Worm (Caenorhabditis elegans) whole organism, L4 larva: ENCODE results near the gene R08E5.4.
A peak's percentile ranks its signal among the peaks of the same experiment; 100 is the strongest.

ENCODE experiments used
- F37D6.2 ChIP-seq: sonication (generic microtip); optimal IDR thresholded peaks from 2 replicates; lab custom pipeline; 2016; ENCODE audit warnings: mild to moderate bottlenecking, missing genetic modification characterization, missing compliant biosample characterization
- F44E2.7 ChIP-seq: fragments of 200-800 bp; sonication (Bioruptor generic); IDR thresholded peaks from 2 replicates; pipeline ENCODE4 v2.1.2; 2022; ENCODE audit warnings: missing genetic modification characterization, missing compliant biosample characterization
- T26A8.4 ChIP-seq: fragments of 200-800 bp; sonication (Bioruptor generic); IDR thresholded peaks from 2 replicates; pipeline ENCODE4 v1.3.6; 2022; ENCODE audit warnings: missing genetic modification characterization, missing compliant biosample characterization
- Y48G9A.11 ChIP-seq: fragments of 200-800 bp; sonication (Bioruptor generic); IDR thresholded peaks from 2 replicates; pipeline ENCODE4 v1.3.6; 2022; ENCODE audit warnings: missing genetic modification reagents, missing genetic modification characterization, missing compliant biosample characterization
- ZK337.2 ChIP-seq: fragments of 200-800 bp; sonication (Bioruptor generic); IDR thresholded peaks from 2 replicates; pipeline ENCODE4 v1.3.6; 2022; ENCODE audit warnings: missing genetic modification reagents, missing genetic modification characterization, missing compliant biosample characterization
- ZK546.5 ChIP-seq, 2 experiments: sonication (generic microtip); optimal IDR thresholded peaks; 2 replicates each; lab custom pipeline; 2017; ENCODE audit warnings: missing biosample characterization in 2 of 2, missing genetic modification characterization in 2 of 2
- aha-1 ChIP-seq: fragments of 150-350 bp; peaks from one replicate; lab custom pipeline; 2014; ENCODE audit warnings: missing biosample characterization, missing genetic modification characterization
- arid-1 ChIP-seq: fragments of 200-800 bp; sonication (Bioruptor generic); conservative IDR thresholded peaks from 2 replicates; pipeline ENCODE4 v1.3.6; 2022; ENCODE audit warnings: missing genetic modification reagents, missing genetic modification characterization, missing compliant biosample characterization
- attf-4 ChIP-seq: sonication (generic microtip); optimal IDR thresholded peaks from 3 replicates; lab custom pipeline; 2017; ENCODE audit warnings: missing biosample characterization, missing genetic modification characterization
- ceh-20 ChIP-seq: fragments of 200-800 bp; sonication (Bioruptor generic); IDR thresholded peaks from 2 replicates; pipeline ENCODE4 v1.3.6; 2022; ENCODE audit warnings: missing genetic modification reagents, missing genetic modification characterization, missing compliant biosample characterization
- ceh-28 ChIP-seq: fragments of 150-350 bp; optimal IDR thresholded peaks from 2 replicates; lab custom pipeline; 2014; ENCODE audit warnings: missing biosample characterization, missing genetic modification reagents, missing genetic modification characterization
- ceh-44 ChIP-seq: fragments of 200-800 bp; sonication (Bioruptor generic); IDR thresholded peaks from 2 replicates; pipeline ENCODE4 v1.3.6; 2022; ENCODE audit warnings: missing genetic modification reagents, missing genetic modification characterization, missing compliant biosample characterization
- daf-16 ChIP-seq, 3 experiments: sonication (generic microtip); optimal IDR thresholded peaks; 2 replicates each; lab custom pipeline; 2016 to 2017; ENCODE audit warnings: missing genetic modification characterization in 3 of 3, missing genetic modification reagents in 3 of 3, mild to moderate bottlenecking in 2 of 3, missing compliant biosample characterization in 2 of 3, missing biosample characterization in 1 of 3, moderate library complexity in 1 of 3
- dmd-6 ChIP-seq: fragments of 200-800 bp; sonication (Bioruptor generic); IDR thresholded peaks from 2 replicates; pipeline ENCODE4 v1.3.6; 2022; ENCODE audit warnings: missing genetic modification reagents, missing genetic modification characterization, missing compliant biosample characterization
- dmd-9 ChIP-seq: fragments of 200-800 bp; sonication (Bioruptor generic); IDR thresholded peaks from 2 replicates; pipeline ENCODE4 v1.3.6; 2022; ENCODE audit warnings: missing genetic modification reagents, missing genetic modification characterization, missing compliant biosample characterization
- dpl-1 ChIP-seq: fragments of 150-350 bp; optimal IDR thresholded peaks from 2 replicates; lab custom pipeline; 2014; ENCODE audit warnings: missing biosample characterization, missing genetic modification reagents, missing genetic modification characterization
- egl-43 ChIP-seq: fragments of 200-800 bp; sonication (Bioruptor generic); IDR thresholded peaks from 2 replicates; pipeline ENCODE4 v1.3.6; 2022; ENCODE audit warnings: missing genetic modification reagents, missing genetic modification characterization, missing compliant biosample characterization
- fkh-10 ChIP-seq: fragments of 150-350 bp; optimal IDR thresholded peaks from 2 replicates; lab custom pipeline; 2014; ENCODE audit warnings: missing biosample characterization, missing genetic modification reagents, missing genetic modification characterization
- gei-8 ChIP-seq: fragments of 200-800 bp; sonication (Bioruptor generic); optimal IDR thresholded peaks from 2 replicates; lab custom pipeline; 2018; ENCODE audit warnings: mild to moderate bottlenecking, missing genetic modification characterization, missing compliant biosample characterization
- hif-1 ChIP-seq, 2 experiments: sonication (generic microtip); optimal IDR thresholded peaks; 2 replicates each; lab custom pipeline; 2016 to 2017; ENCODE audit warnings: missing compliant biosample characterization in 2 of 2, missing genetic modification characterization in 2 of 2, missing genetic modification reagents in 2 of 2, missing genotype in 2 of 2, mild to moderate bottlenecking in 1 of 2
- hlh-11 ChIP-seq: fragments of 200-800 bp; sonication (Bioruptor generic); optimal IDR thresholded peaks from 2 replicates; lab custom pipeline; 2018; ENCODE audit warnings: mild to moderate bottlenecking, missing genetic modification characterization, missing compliant biosample characterization
- hmg-1.1 ChIP-seq: fragments of 200-800 bp; sonication (Bioruptor generic); IDR thresholded peaks from 2 replicates; pipeline ENCODE4 v1.3.6; 2022; ENCODE audit warnings: missing genetic modification reagents, missing genetic modification characterization, missing compliant biosample characterization
- lin-29 ChIP-seq: fragments of 200-800 bp; sonication (Bioruptor generic); IDR thresholded peaks from 2 replicates; pipeline ENCODE4 v1.3.6; 2022; ENCODE audit warnings: missing genetic modification reagents, missing genetic modification characterization, missing compliant biosample characterization
- lin-38 ChIP-seq: fragments of 200-800 bp; sonication (Bioruptor generic); IDR thresholded peaks from 2 replicates; pipeline ENCODE4 v1.3.6; 2022; ENCODE audit warnings: missing genetic modification reagents, missing genetic modification characterization, missing compliant biosample characterization
- lsy-2 ChIP-seq, 2 experiments: fragments of 150-350 bp in 1 of 2; sonication (generic microtip) in 1 of 2; optimal IDR thresholded peaks; 2 replicates each; lab custom pipeline; 2014 to 2017; ENCODE audit warnings: missing biosample characterization in 2 of 2, missing genetic modification characterization in 2 of 2
- madf-9 ChIP-seq: fragments of 200-800 bp; sonication (Bioruptor generic); conservative IDR thresholded peaks from 2 replicates; pipeline ENCODE4 v1.3.6; 2022; ENCODE audit warnings: missing genetic modification reagents, missing genetic modification characterization, missing compliant biosample characterization
- mep-1 ChIP-seq: fragments of 150-350 bp; sonication (generic microtip); optimal IDR thresholded peaks from 3 replicates; lab custom pipeline; 2014; ENCODE audit warnings: missing biosample characterization, missing genetic modification characterization
- mes-2 ChIP-seq: sonication (generic microtip); optimal IDR thresholded peaks from 2 replicates; lab custom pipeline; 2016; ENCODE audit warnings: missing genotype, mild to moderate bottlenecking, missing genetic modification characterization, missing compliant biosample characterization; ENCODE audit not compliant: poor library complexity, severe bottlenecking
- mxl-3 ChIP-seq: fragments of 200-800 bp; sonication (Bioruptor generic); optimal IDR thresholded peaks from 2 replicates; lab custom pipeline; 2018; ENCODE audit warnings: mild to moderate bottlenecking, missing genetic modification characterization, missing compliant biosample characterization
- nhr-25 ChIP-seq: sonication (generic microtip); optimal IDR thresholded peaks from 2 replicates; lab custom pipeline; 2017; ENCODE audit warnings: missing genetic modification characterization, mild to moderate bottlenecking, missing compliant biosample characterization, antibody characterized with exemption, moderate library complexity, borderline replicate concordance; ENCODE audit not compliant: insufficient read depth
- nhr-28 ChIP-seq: fragments of 150-350 bp; optimal IDR thresholded peaks from 2 replicates; lab custom pipeline; 2014; ENCODE audit warnings: missing biosample characterization, missing genetic modification characterization
- nhr-41 ChIP-seq: fragments of 200-800 bp; sonication (Bioruptor generic); IDR thresholded peaks from 2 replicates; pipeline ENCODE4 v1.3.6; 2022; ENCODE audit warnings: missing genetic modification reagents, missing genetic modification characterization, missing compliant biosample characterization
- nhr-42 ChIP-seq: fragments of 200-800 bp; sonication (Bioruptor generic); IDR thresholded peaks from 2 replicates; pipeline ENCODE4 v1.3.6; 2022; ENCODE audit warnings: missing genetic modification characterization, missing compliant biosample characterization
- nhr-48 ChIP-seq: sonication (generic microtip); optimal IDR thresholded peaks from 2 replicates; lab custom pipeline; 2016; ENCODE audit warnings: mild to moderate bottlenecking, missing genetic modification characterization, missing compliant biosample characterization
- php-3 ChIP-seq: fragments of 200-800 bp; sonication (Bioruptor generic); IDR thresholded peaks from 2 replicates; pipeline ENCODE4 v1.3.6; 2022; ENCODE audit warnings: missing genetic modification reagents, missing genetic modification characterization, missing compliant biosample characterization
- pqm-1 ChIP-seq: sonication (generic microtip); optimal IDR thresholded peaks from 2 replicates; lab custom pipeline; 2017; ENCODE audit warnings: missing biosample characterization, missing genetic modification characterization
- rbr-2 ChIP-seq: sonication (generic microtip); optimal IDR thresholded peaks from 2 replicates; lab custom pipeline; 2016; ENCODE audit warnings: missing genotype, missing genetic modification characterization, missing compliant biosample characterization
- set-16 ChIP-seq: fragments of 200-800 bp; sonication (Bioruptor generic); IDR thresholded peaks from 2 replicates; pipeline ENCODE4 v1.3.6; 2022; ENCODE audit warnings: missing genetic modification reagents, missing genetic modification characterization, missing compliant biosample characterization
- spr-1 ChIP-seq: sonication (generic microtip); optimal IDR thresholded peaks from 2 replicates; lab custom pipeline; 2016; ENCODE audit warnings: mild to moderate bottlenecking, missing genetic modification characterization, missing compliant biosample characterization
- spr-3 ChIP-seq: fragments of 200-800 bp; sonication (Bioruptor generic); optimal IDR thresholded peaks from 2 replicates; lab custom pipeline; 2018; ENCODE audit warnings: mild to moderate bottlenecking, missing genetic modification characterization, missing compliant biosample characterization
- tag-97 ChIP-seq: fragments of 200-800 bp; sonication (Bioruptor generic); IDR thresholded peaks from 2 replicates; pipeline ENCODE4 v1.3.6; 2022; ENCODE audit warnings: missing genetic modification characterization, missing compliant biosample characterization
- tra-1 ChIP-seq: fragments of 200-800 bp; sonication (Bioruptor generic); IDR thresholded peaks from 2 replicates; pipeline ENCODE4 v1.3.6; 2022; ENCODE audit warnings: missing genetic modification reagents, missing genetic modification characterization, missing compliant biosample characterization
- unc-130 ChIP-seq: sonication (generic microtip); optimal IDR thresholded peaks from 2 replicates; lab custom pipeline; 2016; ENCODE audit warnings: missing genetic modification reagents, missing genetic modification characterization, missing compliant biosample characterization
- unc-39 ChIP-seq: sonication (generic microtip); optimal IDR thresholded peaks from 2 replicates; lab custom pipeline; 2017; ENCODE audit warnings: missing biosample characterization, missing genetic modification characterization
- unc-62 ChIP-seq, 3 experiments: fragments of 150-350 bp in 1 of 3; sonication (generic microtip); optimal IDR thresholded peaks in 2 of 3; peaks in 1 of 3; 1 replicate in 1 of 3; 2 replicates in 2 of 3; lab custom pipeline; 2014 to 2017; ENCODE audit warnings: missing biosample characterization in 3 of 3, missing genetic modification characterization in 3 of 3, missing genetic modification reagents in 3 of 3, missing genotype in 1 of 3
- zag-1 ChIP-seq: fragments of 150-350 bp; optimal IDR thresholded peaks from 2 replicates; lab custom pipeline; 2014; ENCODE audit warnings: missing biosample characterization, missing genetic modification characterization
- zfp-3 ChIP-seq: fragments of 200-800 bp; sonication (Bioruptor generic); conservative IDR thresholded peaks from 2 replicates; pipeline ENCODE4 v1.3.6; 2022; ENCODE audit warnings: missing genetic modification reagents, missing genetic modification characterization, missing compliant biosample characterization
- ztf-11 ChIP-seq: fragments of 150-350 bp; optimal IDR thresholded peaks from 2 replicates; lab custom pipeline; 2014; ENCODE audit warnings: missing biosample characterization, missing genetic modification characterization
- ztf-7 ChIP-seq: fragments of 150-350 bp; optimal IDR thresholded peaks from 2 replicates; lab custom pipeline; 2014; ENCODE audit warnings: missing biosample characterization, missing genetic modification characterization

Gene R08E5.4

DNA sequence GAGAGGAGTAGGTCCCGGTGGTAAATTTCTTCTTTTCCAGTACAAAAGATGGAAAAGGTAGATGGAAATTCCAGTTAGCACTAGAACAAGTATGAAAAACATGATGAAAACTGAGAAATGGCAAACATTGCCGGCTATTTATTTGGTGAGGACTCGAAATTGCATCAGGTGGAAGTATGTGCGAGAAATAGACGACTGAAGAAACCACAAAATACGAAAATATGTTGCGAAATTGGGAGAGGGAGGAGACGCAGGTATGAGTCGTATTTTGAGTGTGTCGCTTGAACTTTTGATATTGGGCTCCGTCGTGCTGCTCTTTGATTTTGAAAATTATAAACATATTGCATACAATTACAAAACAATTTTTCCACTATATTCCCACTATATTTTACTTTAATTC is 35.0 kb downstream of the R08E5.4 start, which contains the start of gene cyp-33C8 (continued):
- TF ChIP-seq ceh-28 (no peak), unc-39 (tag; lab: Kevin White, UChicago) (no peak), mes-2 (tag; lab: Kevin White, UChicago) (peak; percentile 23), unc-130 (GFP tag; lab: Kevin White, UChicago) (no peak), nhr-48 (no peak), dmd-9 (GFP tag; lab: Robert Waterston, UW) (no peak), hmg-1.1 (no peak), nhr-41 (no peak), daf-16 (GFP tag; optimal IDR thresholded peaks at IDR 0.05; lab: Kevin White, UChicago) (no peak), daf-16 (tag; optimal IDR thresholded peaks at IDR 0.05; lab: Kevin White, UChicago) (peak; percentile 70), tag-97 (no peak), nhr-25 (tag; lab: Kevin White, UChicago) (no peak), rbr-2 (tag; lab: Kevin White, UChicago) (no peak), T26A8.4 (GFP tag; lab: Robert Waterston, UW) (no peak), hlh-11 (tag; lab: Kevin White, UChicago) (peak; percentile 31), F37D6.2 (tag; lab: Kevin White, UChicago) (no peak), nhr-42 (GFP tag; lab: Robert Waterston, UW) (no peak), lsy-2 (tag; optimal IDR thresholded peaks at IDR 0.05; lab: Kevin White, UChicago) (no peak), zag-1 (tag; lab: Kevin White, UChicago) (no peak), set-16 (no peak), ZK337.2 (GFP tag; lab: Robert Waterston, UW) (no peak), dmd-6 (GFP tag; lab: Robert Waterston, UW) (peak; percentile 49), ceh-20 (no peak), F44E2.7 (GFP tag; lab: Robert Waterston, UW) (no peak), hif-1 (tag; optimal IDR thresholded peaks at IDR 0.05; lab: Kevin White, UChicago) (peak in 1 of 2 experiments; percentile 46), dpl-1 (GFP tag; lab: Kevin White, UChicago) (peak; percentile 16), ceh-44 (GFP tag; lab: Robert Waterston, UW) (no peak), pqm-1 (tag; lab: Kevin White, UChicago) (peak; percentile 8), php-3 (GFP tag; lab: Robert Waterston, UW) (no peak), egl-43 (GFP tag; lab: Robert Waterston, UW) (no peak), mxl-3 (GFP tag; lab: Kevin White, UChicago) (no peak), fkh-10 (GFP tag; lab: Kevin White, UChicago) (no peak), tra-1 (GFP tag; lab: Robert Waterston, UW) (no peak), mep-1 (no peak), attf-4 (tag; lab: Kevin White, UChicago) (no peak), arid-1 (GFP tag; lab: Robert Waterston, UW) (no peak), gei-8 (GFP tag; lab: Kevin White, UChicago) (no peak), madf-9 (GFP tag; lab: Robert Waterston, UW) (no peak), zfp-3 (GFP tag; lab: Robert Waterston, UW) (no peak), Y48G9A.11 (no peak), ztf-11 (tag; lab: Kevin White, UChicago) (no peak)

DNA sequence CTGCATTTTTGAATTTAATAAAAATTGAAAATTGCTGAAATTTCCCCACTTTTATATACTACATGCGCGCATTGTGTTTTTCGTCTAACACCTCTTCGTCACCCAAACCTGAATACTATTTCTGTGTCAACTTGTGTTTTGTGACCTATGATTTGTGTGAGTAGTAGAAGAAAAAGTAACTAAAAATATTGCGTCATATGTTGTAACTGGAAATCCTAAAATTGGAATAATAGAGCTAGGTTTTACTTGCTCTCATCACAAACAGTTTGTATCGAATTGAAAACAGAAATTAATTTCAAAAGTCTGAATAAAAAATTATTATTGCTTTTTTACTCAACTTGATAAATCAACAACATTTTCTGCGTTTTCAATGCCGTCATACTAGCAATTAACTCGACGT is 37.1 kb downstream of the R08E5.4 start, which contains the start of gene R08F11.4:
Gene R08F11.4 (minus strand): TSS at position 29 of the 400 bp plus-strand sequence.
- TF ChIP-seq set-16, result no peak
- no peak for TF ChIP-seq spr-3
- no peak for TF ChIP-seq php-3 (GFP tag; lab: Robert Waterston, UW)
- peak; percentile 48 for TF ChIP-seq pqm-1 (tag; lab: Kevin White, UChicago)
- TF ChIP-seq tag-97, result no peak
- peak in 1 of 2 experiments; percentile 54 for TF ChIP-seq unc-62 (GFP tag; optimal IDR thresholded peaks at IDR 0.05 in 1 of 2; lab: Kevin White, UChicago)
- TF ChIP-seq unc-62 (tag; optimal IDR thresholded peaks at IDR 0.05; lab: Kevin White, UChicago), result no peak
- no peak for TF ChIP-seq fkh-10 (GFP tag; lab: Kevin White, UChicago)
- no peak for TF ChIP-seq ZK546.5 (tag; optimal IDR thresholded peaks at IDR 0.05; lab: Kevin White, UChicago)
- peak; percentile 81 for TF ChIP-seq nhr-28 (tag; lab: Kevin White, UChicago)
- TF ChIP-seq unc-39 (tag; lab: Kevin White, UChicago), result no peak
- TF ChIP-seq lin-38 (GFP tag; lab: Robert Waterston, UW), result no peak
- TF ChIP-seq spr-1 (tag; lab: Kevin White, UChicago), result no peak
- TF ChIP-seq lin-29 (GFP tag; lab: Robert Waterston, UW), result no peak
- TF ChIP-seq aha-1, result peak; percentile 71
- peak; percentile 95 for TF ChIP-seq ztf-7
